Worm (Caenorhabditis elegans): ENCODE measurements around the gene ZC449.8.

Gene ZC449.8

ce11 chrX:4998875-4999274, 17.0 kb upstream of the ZC449.8 start, which contains the start of gene set-30:
set-30 (plus strand) TSS chrX:4999270.
- TF ChIP-seq zfh-2 (GFP tag; conservative IDR thresholded peaks at IDR 0.05), result peak; percentile 56; the same call in 1 of the 2 replicates
- TF ChIP-seq ets-4 (GFP tag; optimal IDR thresholded peaks at IDR 0.05), result no peak

- TF ChIP-seq ztf-6 (GFP tag; IDR thresholded peaks at IDR 0.05) (no peak), lsy-27 (tag; optimal IDR thresholded peaks at IDR 0.05; ENCODE audit: borderline replicate concordance, insufficient read depth) (no peak), snpc-3.4 (tag; optimal IDR thresholded peaks at IDR 0.05) (no peak), T07F8.4 (tag; optimal IDR thresholded peaks at IDR 0.05) (no peak), lin-35 (GFP tag; optimal IDR thresholded peaks at IDR 0.05) (no peak), aptf-3 (GFP tag; IDR thresholded peaks at IDR 0.05) (no peak), madf-3 (GFP tag; IDR thresholded peaks at IDR 0.05) (no peak), xnd-1 (tag; optimal IDR thresholded peaks at IDR 0.05) (no peak), lin-40 (tag; optimal IDR thresholded peaks at IDR 0.05) (no peak), let-607 (tag; optimal IDR thresholded peaks at IDR 0.05) (no peak), madf-10 (tag; optimal IDR thresholded peaks at IDR 0.05) (no peak), T26A5.8 (tag; optimal IDR thresholded peaks at IDR 0.05) (no peak), madf-8 (GFP tag; conservative IDR thresholded peaks at IDR 0.05) (no peak), nhr-27 (tag; optimal IDR thresholded peaks at IDR 0.05) (no peak), ztf-28 (GFP tag; IDR thresholded peaks at IDR 0.05) (no peak), snpc-1.3 (tag; optimal IDR thresholded peaks at IDR 0.05; ENCODE audit: insufficient read depth) (no peak), Y95B8A.8 (GFP tag; IDR thresholded peaks at IDR 0.05) (no peak), Y53F4B.3 (GFP tag; IDR thresholded peaks at IDR 0.05) (no peak), efl-1 (GFP tag; optimal IDR thresholded peaks at IDR 0.05) (no peak)
Observed at ce11 chrX:5004940-5005339, 10.9 kb upstream of the ZC449.8 start, which contains the start of gene hsd-2. hsd-2 (plus strand) TSS chrX:5005240.

ce11 chrX:5006972-5007371, 8.9 kb upstream of the ZC449.8 start:
- TF ChIP-seq nhr-80 (tag; optimal IDR thresholded peaks at IDR 0.05) (peak; percentile 8), mes-4 (tag; optimal IDR thresholded peaks at IDR 0.05) (no peak)

- TF ChIP-seq repo-1 (tag; optimal IDR thresholded peaks at IDR 0.05) (no peak), nhr-80 (tag; optimal IDR thresholded peaks at IDR 0.05) (peak; percentile 5)
Observed at ce11 chrX:5009000-5009399, 6.9 kb upstream of the ZC449.8 start, which contains the start of gene hsd-3. hsd-3 (plus strand) TSS chrX:5009300.

- TF ChIP-seq lin-40 (tag; optimal IDR thresholded peaks at IDR 0.05), result no peak
- TF ChIP-seq nhr-80 (tag; optimal IDR thresholded peaks at IDR 0.05), result peak; percentile 83
- TF ChIP-seq unc-62 (GFP tag; optimal IDR thresholded peaks at IDR 0.05), result no peak
- TF ChIP-seq efl-1 (GFP tag; optimal IDR thresholded peaks at IDR 0.05), result no peak
- no peak for TF ChIP-seq unc-130 (GFP tag; optimal IDR thresholded peaks at IDR 0.05)
- TF ChIP-seq K11D2.4 (GFP tag; IDR thresholded peaks at IDR 0.05), result no peak
Observed at ce11 chrX:5013826-5014225, 2.0 kb upstream of the ZC449.8 start, which contains the start of gene ZC449.7. ZC449.7 (plus strand) TSS chrX:5014074.

- TF ChIP-seq lsy-27 (tag; optimal IDR thresholded peaks at IDR 0.05; ENCODE audit: borderline replicate concordance, insufficient read depth) (no peak), Y95B8A.8 (GFP tag; IDR thresholded peaks at IDR 0.05) (no peak), ztf-26 (tag; optimal IDR thresholded peaks at IDR 0.05) (no peak), madf-3 (GFP tag; IDR thresholded peaks at IDR 0.05) (no peak), aptf-3 (GFP tag; IDR thresholded peaks at IDR 0.05) (no peak), egrh-3 (GFP tag; IDR thresholded peaks at IDR 0.05) (no peak), snpc-1.3 (tag; optimal IDR thresholded peaks at IDR 0.05; ENCODE audit: insufficient read depth) (no peak), cebp-2 (GFP tag; IDR thresholded peaks at IDR 0.05) (no peak), die-1 (tag; optimal IDR thresholded peaks at IDR 0.05) (no peak), C17E4.6 (GFP tag; IDR thresholded peaks at IDR 0.05) (no peak), attf-5 (GFP tag; optimal IDR thresholded peaks at IDR 0.05) (no peak), T07F8.4 (tag; optimal IDR thresholded peaks at IDR 0.05) (no peak)
Observed at ce11 chrX:5017591-5017990, 1.7 kb downstream of the ZC449.8 start, which contains the start of gene sek-3. sek-3 (plus strand) TSS chrX:5017891.
